Worm (Caenorhabditis elegans) whole organism, L3 larva: ENCODE measurements around the gene C08E8.4.

Experiments used
- R02D3.7 ChIP-seq: fragments of 150-350 bp; optimal IDR thresholded peaks from 2 replicates; lab custom pipeline; 2014; ENCODE audit warnings: missing biosample characterization, missing genetic modification characterization
- ZK546.5 ChIP-seq: sonication (generic microtip); optimal IDR thresholded peaks from 2 replicates; lab custom pipeline; 2017; ENCODE audit warnings: missing biosample characterization, missing genetic modification characterization
- aly-2 ChIP-seq: fragments of 150-350 bp; optimal IDR thresholded peaks from 2 replicates; lab custom pipeline; 2014; ENCODE audit warnings: missing biosample characterization, missing genetic modification characterization
- ama-1 ChIP-seq: fragments of 150-350 bp; optimal IDR thresholded peaks from 2 replicates; lab custom pipeline; 2018
- ceh-16 ChIP-seq: sonication (generic microtip); optimal IDR thresholded peaks from 2 replicates; lab custom pipeline; 2017; ENCODE audit warnings: missing biosample characterization, missing genetic modification characterization
- ceh-9 ChIP-seq: sonication (generic microtip); optimal IDR thresholded peaks from 2 replicates; lab custom pipeline; 2018; ENCODE audit warnings: missing biosample characterization, missing genetic modification characterization
- egl-5 ChIP-seq: fragments of 150-350 bp; optimal IDR thresholded peaks from 2 replicates; lab custom pipeline; 2017; ENCODE audit warnings: missing biosample characterization, missing genetic modification reagents, missing genetic modification characterization, inconsistent platforms
- elt-1 ChIP-seq: fragments of 150-350 bp; optimal IDR thresholded peaks from 2 replicates; lab custom pipeline; 2014; ENCODE audit warnings: missing biosample characterization, missing genetic modification characterization
- elt-2 ChIP-seq: sonication (generic microtip); optimal IDR thresholded peaks from 2 replicates; lab custom pipeline; 2016; ENCODE audit warnings: missing genetic modification reagents, mild to moderate bottlenecking, missing genetic modification characterization, missing compliant biosample characterization
- eor-1 ChIP-seq, 2 experiments: fragments of 150-350 bp; optimal IDR thresholded peaks; 2 replicates each; lab custom pipeline; 2014 to 2018; ENCODE audit warnings: missing biosample characterization in 2 of 2, missing genetic modification characterization in 2 of 2
- fkh-10 ChIP-seq: sonication (generic microtip); optimal IDR thresholded peaks from 2 replicates; lab custom pipeline; 2017; ENCODE audit warnings: missing biosample characterization, missing genetic modification reagents, missing genetic modification characterization
- fkh-2 ChIP-seq: fragments of 150-350 bp; optimal IDR thresholded peaks from 2 replicates; lab custom pipeline; 2014; ENCODE audit warnings: missing biosample characterization, missing genetic modification reagents, missing genetic modification characterization
- fos-1 ChIP-seq: fragments of 150-350 bp; optimal IDR thresholded peaks from 2 replicates; lab custom pipeline; 2014; ENCODE audit warnings: missing biosample characterization, missing genetic modification characterization
- hmg-11 ChIP-seq: sonication (generic microtip); optimal IDR thresholded peaks from 2 replicates; lab custom pipeline; 2016; ENCODE audit warnings: missing genetic modification characterization, missing compliant biosample characterization
- jun-1 ChIP-seq: fragments of 150-350 bp; optimal IDR thresholded peaks from 2 replicates; lab custom pipeline; 2014; ENCODE audit warnings: missing biosample characterization, missing genetic modification reagents, missing genetic modification characterization
- lin-15B ChIP-seq: fragments of 150-350 bp; optimal IDR thresholded peaks from 2 replicates; lab custom pipeline; 2014; ENCODE audit warnings: missing biosample characterization, missing genetic modification characterization
- lin-39 ChIP-seq: fragments of 150-350 bp; optimal IDR thresholded peaks from 2 replicates; lab custom pipeline; 2018; ENCODE audit warnings: missing biosample characterization, missing genetic modification reagents, missing genetic modification characterization
- mdl-1 ChIP-seq: fragments of 150-350 bp; optimal IDR thresholded peaks from 2 replicates; lab custom pipeline; 2014; ENCODE audit warnings: missing biosample characterization, missing genetic modification characterization
- mml-1 ChIP-seq: fragments of 150-350 bp; sonication (generic microtip); optimal IDR thresholded peaks from 3 replicates; lab custom pipeline; 2014; ENCODE audit warnings: missing biosample characterization, missing genetic modification characterization
- nhr-11 ChIP-seq: fragments of 150-350 bp; optimal IDR thresholded peaks from 2 replicates; lab custom pipeline; 2014; ENCODE audit warnings: missing biosample characterization, missing genetic modification characterization
- nhr-12 ChIP-seq: fragments of 150-350 bp; optimal IDR thresholded peaks from 2 replicates; lab custom pipeline; 2014; ENCODE audit warnings: missing biosample characterization, missing genetic modification characterization
- nhr-23 ChIP-seq: fragments of 150-350 bp; optimal IDR thresholded peaks from 2 replicates; lab custom pipeline; 2014; ENCODE audit warnings: missing biosample characterization, missing genetic modification reagents, missing genetic modification characterization
- nhr-25 ChIP-seq: sonication (generic microtip); optimal IDR thresholded peaks from 2 replicates; lab custom pipeline; 2017; ENCODE audit warnings: missing biosample characterization, missing genetic modification characterization
- nhr-43 ChIP-seq: sonication (generic microtip); optimal IDR thresholded peaks from 2 replicates; lab custom pipeline; 2016; ENCODE audit warnings: mild to moderate bottlenecking, missing genetic modification characterization, missing compliant biosample characterization; ENCODE audit not compliant: poor library complexity, severe bottlenecking
- nhr-67 ChIP-seq: fragments of 150-350 bp; optimal IDR thresholded peaks from 2 replicates; lab custom pipeline; 2014; ENCODE audit warnings: missing biosample characterization, missing genetic modification characterization
- nhr-76 ChIP-seq: fragments of 150-350 bp; sonication (generic microtip); optimal IDR thresholded peaks from 5 replicates; lab custom pipeline; 2014; ENCODE audit warnings: missing biosample characterization, missing genetic modification characterization
- nhr-77 ChIP-seq: fragments of 150-350 bp; optimal IDR thresholded peaks from 2 replicates; lab custom pipeline; 2014; ENCODE audit warnings: missing biosample characterization, missing genetic modification characterization
- pha-4 ChIP-seq: fragments of 150-350 bp; optimal IDR thresholded peaks from 2 replicates; lab custom pipeline; 2014; ENCODE audit warnings: missing biosample characterization, missing genetic modification reagents, missing genetic modification characterization
- pqm-1 ChIP-seq: fragments of 150-350 bp; optimal IDR thresholded peaks from 2 replicates; lab custom pipeline; 2017; ENCODE audit warnings: missing biosample characterization, missing genetic modification characterization, inconsistent platforms
- sea-2 ChIP-seq: fragments of 150-350 bp; sonication (generic microtip); optimal IDR thresholded peaks from 4 replicates; lab custom pipeline; 2014; ENCODE audit warnings: missing biosample characterization, missing genetic modification reagents, missing genetic modification characterization
- snpc-4 ChIP-seq: fragments of 150-350 bp; optimal IDR thresholded peaks from 2 replicates; lab custom pipeline; 2014; ENCODE audit warnings: missing biosample characterization, missing genetic modification characterization
- tbx-2 ChIP-seq: sonication (generic microtip); optimal IDR thresholded peaks from 2 replicates; lab custom pipeline; 2016; ENCODE audit warnings: mild to moderate bottlenecking, missing genetic modification characterization, missing compliant biosample characterization
- unc-39 ChIP-seq: sonication (generic microtip); optimal IDR thresholded peaks from 4 replicates; lab custom pipeline; 2017; ENCODE audit warnings: missing biosample characterization, missing genetic modification characterization
- unc-62 ChIP-seq: fragments of 150-350 bp; sonication (generic microtip); optimal IDR thresholded peaks from 4 replicates; lab custom pipeline; 2014; ENCODE audit warnings: missing biosample characterization, missing genetic modification reagents, missing genetic modification characterization
- ztf-11 ChIP-seq: fragments of 150-350 bp; optimal IDR thresholded peaks from 2 replicates; lab custom pipeline; 2014; ENCODE audit warnings: missing biosample characterization, missing genetic modification characterization

C08E8.4 gene

DNA sequence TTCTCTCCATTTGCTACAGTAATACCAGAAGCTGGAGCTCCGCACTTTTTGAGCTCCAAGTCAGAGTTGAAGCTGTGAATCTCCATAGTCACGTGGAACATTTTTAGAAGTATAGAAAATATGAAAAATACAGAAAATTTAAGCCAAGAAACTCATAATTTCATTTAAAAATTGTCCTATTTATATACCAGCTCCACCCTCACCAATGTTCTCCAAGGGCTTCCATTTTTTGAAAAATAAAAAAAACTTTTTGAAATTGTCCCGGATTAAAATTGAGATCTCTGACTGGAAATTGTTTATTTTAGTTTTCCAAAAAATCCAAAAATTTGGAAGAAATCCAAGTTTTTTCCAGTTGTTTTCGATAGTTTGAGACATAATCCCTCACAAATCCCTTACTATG lies 11.8 kb upstream of the C08E8.4 start, which contains the start of gene C08E8.5:
Gene C08E8.5 (minus strand): TSS at position 101 of the 400 bp plus-strand sequence.
- TF ChIP-seq fkh-2 (tag; lab: Kevin White, UChicago) (no peak), hmg-11 (tag; lab: Kevin White, UChicago) (no peak), unc-62 (GFP tag; lab: Kevin White, UChicago) (no peak), nhr-76 (tag; lab: Kevin White, UChicago) (no peak), egl-5 (no peak), ama-1 (lab: Kevin White, UChicago) (no peak), fos-1 (no peak)

DNA sequence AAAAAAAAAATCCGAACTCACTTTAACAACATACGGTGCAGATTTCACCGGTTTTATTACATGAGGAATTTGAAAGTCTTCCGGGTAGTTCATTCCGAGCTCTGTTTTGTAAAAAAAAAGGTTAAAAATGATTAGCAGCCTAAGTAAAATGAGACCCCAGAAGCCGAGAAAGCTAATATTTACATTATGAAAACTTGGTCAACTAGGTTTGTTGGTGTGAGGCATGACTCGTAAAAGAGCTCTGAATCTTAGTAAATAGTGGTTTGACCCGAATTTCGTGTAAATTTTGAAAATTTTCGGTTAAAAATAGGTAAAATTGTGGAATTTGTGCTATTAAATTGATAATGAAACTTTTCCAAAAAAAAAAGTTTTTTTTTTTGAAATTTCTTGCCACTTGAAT lies 9.2 kb upstream of the C08E8.4 start, which contains the start of gene C08E8.1:
Gene C08E8.1 (minus strand): TSS at position 101 of the 400 bp plus-strand sequence.
- no peak for TF ChIP-seq nhr-67 (tag; lab: Kevin White, UChicago)
- no peak for TF ChIP-seq sea-2 (GFP tag; lab: Kevin White, UChicago)
- no peak for TF ChIP-seq ztf-11 (tag; lab: Kevin White, UChicago)
- no peak for TF ChIP-seq unc-39
- no peak for TF ChIP-seq nhr-25
- no peak for TF ChIP-seq eor-1 (tag; optimal IDR thresholded peaks at IDR 0.05; lab: Kevin White, UChicago)

DNA sequence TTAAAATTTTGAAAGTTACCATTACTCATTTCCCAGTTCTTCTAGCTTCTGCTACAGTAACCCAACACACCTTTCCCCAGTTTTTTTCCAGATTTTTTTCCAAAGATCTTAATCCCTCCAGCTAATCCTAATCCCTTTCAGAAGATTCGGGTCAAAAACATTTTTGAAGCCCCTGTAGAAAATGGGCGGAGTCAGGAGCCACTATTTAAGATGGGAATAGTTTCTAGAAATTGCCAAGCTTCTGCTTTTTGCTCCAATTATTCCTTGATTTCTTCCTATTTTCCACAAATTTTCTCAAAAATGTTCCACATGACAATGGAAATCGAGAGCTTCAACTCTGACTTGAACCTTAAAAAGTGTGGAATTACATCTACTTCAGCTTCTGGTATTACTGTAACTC lies 7.1 kb upstream of the C08E8.4 start, which contains the start of gene C08E8.9:
Gene C08E8.9 (plus strand): TSS at position 301 of the 400 bp plus-strand sequence.
- TF ChIP-seq lin-39 (tag; lab: Kevin White, UChicago) (no peak), mml-1 (tag; lab: Kevin White, UChicago) (no peak), lin-15B (tag; lab: Kevin White, UChicago) (no peak), R02D3.7 (no peak), nhr-67 (tag; lab: Kevin White, UChicago) (no peak), eor-1 (tag; optimal IDR thresholded peaks at IDR 0.05; lab: Kevin White, UChicago) (no peak), unc-62 (GFP tag; lab: Kevin White, UChicago) (no peak), fkh-2 (tag; lab: Kevin White, UChicago) (no peak), egl-5 (no peak), tbx-2 (tag; lab: Kevin White, UChicago) (no peak), fkh-10 (no peak), mdl-1 (no peak)
- TF ChIP-seq, all 47 proteins: peak for 0

DNA sequence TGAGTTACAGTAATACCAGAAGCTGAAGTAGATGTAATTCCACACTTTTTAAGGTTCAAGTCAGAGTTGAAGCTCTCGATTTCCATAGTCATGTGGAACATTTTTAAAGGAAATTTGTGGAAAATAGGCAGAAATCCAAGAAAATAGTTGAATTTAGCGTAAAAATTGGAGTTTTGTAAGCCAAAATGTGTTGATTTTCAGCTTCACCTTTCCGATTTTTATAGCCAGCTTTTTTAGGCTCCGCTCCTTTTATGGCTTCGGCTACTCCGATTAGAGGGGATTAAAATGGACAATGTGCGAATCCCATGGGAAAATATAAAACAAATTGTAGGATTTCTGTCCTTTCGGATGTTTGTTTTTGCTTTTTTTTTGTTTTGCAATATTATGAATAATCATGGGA lies 3.3 kb upstream of the C08E8.4 start, which contains the start of gene C08E8.6:
Gene C08E8.6 (minus strand): TSS at position 101 of the 400 bp plus-strand sequence.
- TF ChIP-seq egl-5 (no peak), ztf-11 (tag; lab: Kevin White, UChicago) (no peak), ceh-16 (tag; lab: Kevin White, UChicago) (no peak), ZK546.5 (no peak), nhr-12 (no peak), jun-1 (no peak), nhr-77 (no peak), tbx-2 (tag; lab: Kevin White, UChicago) (no peak), pha-4 (tag; lab: Kevin White, UChicago) (no peak), snpc-4 (tag; lab: Kevin White, UChicago) (no peak), lin-15B (tag; lab: Kevin White, UChicago) (no peak), fkh-10 (no peak), aly-2 (tag; lab: Kevin White, UChicago) (no peak), ceh-9 (tag; lab: Kevin White, UChicago) (no peak), pqm-1 (tag; lab: Kevin White, UChicago) (no peak), elt-1 (tag; lab: Kevin White, UChicago) (no peak), lin-39 (tag; lab: Kevin White, UChicago) (no peak), nhr-23 (tag; lab: Kevin White, UChicago) (no peak)

DNA sequence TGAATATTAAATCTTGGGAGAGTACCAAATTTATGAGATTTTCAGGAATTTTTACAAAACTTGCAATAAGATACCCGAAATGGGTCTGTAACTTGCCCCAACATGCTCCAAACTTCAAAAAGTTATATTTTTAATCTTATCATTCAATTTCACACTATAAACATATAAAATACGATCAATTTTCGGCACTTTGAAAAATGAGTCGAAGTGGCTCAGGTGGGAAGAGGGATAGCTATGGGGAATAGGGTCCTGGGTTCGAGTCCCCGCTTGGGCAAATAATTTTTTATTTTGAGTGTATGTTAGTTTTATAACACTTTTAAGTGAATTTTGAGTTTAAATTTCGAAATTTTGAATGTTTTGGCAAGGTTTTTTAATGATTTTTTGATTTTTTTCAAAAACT lies 618 bp upstream of the C08E8.4 start:
- TF ChIP-seq lin-15B (tag; lab: Kevin White, UChicago): no peak
- TF ChIP-seq aly-2 (tag; lab: Kevin White, UChicago): no peak
- no peak for TF ChIP-seq lin-39 (tag; lab: Kevin White, UChicago)
- TF ChIP-seq mdl-1: no peak
- TF ChIP-seq nhr-77: no peak
- TF ChIP-seq tbx-2 (tag; lab: Kevin White, UChicago): no peak
- no peak for TF ChIP-seq nhr-11 (tag; lab: Kevin White, UChicago)
- no peak for TF ChIP-seq egl-5
- TF ChIP-seq elt-1 (tag; lab: Kevin White, UChicago): no peak
- TF ChIP-seq snpc-4 (tag; lab: Kevin White, UChicago): no peak
- TF ChIP-seq elt-2: no peak
- TF ChIP-seq nhr-43 (tag; lab: Kevin White, UChicago): no peak
- TF ChIP-seq unc-62 (GFP tag; lab: Kevin White, UChicago): no peak
- no peak for TF ChIP-seq fkh-10
